Worm (Caenorhabditis elegans): ENCODE data around the gene pde-12.

DNA sequence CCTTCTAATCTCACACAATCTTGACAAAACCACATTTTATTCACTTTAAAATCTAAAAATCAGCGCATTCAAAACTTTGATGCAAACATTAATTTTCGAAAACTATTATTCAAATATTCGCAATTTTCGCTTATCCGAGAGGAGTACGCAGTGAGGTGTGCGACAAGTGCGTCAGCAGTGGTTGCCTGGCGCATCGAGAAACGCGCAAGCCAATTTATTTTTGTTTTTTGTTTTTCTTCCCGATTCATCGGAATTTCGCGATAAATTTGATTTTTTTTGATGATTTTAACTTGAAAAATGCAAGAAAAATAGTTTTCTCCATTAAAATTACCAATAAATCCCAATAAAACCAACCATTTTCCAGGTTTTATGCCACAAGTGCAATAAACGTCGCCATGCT is 4.0 kb upstream of the pde-12 start, which contains the start of the genes fbxb-85 and hex-3:
- peak; percentile 65 for TF ChIP-seq ceh-36 (tag; optimal IDR thresholded peaks at IDR 0.05)
- TF ChIP-seq flt-1 (GFP tag; IDR thresholded peaks at IDR 0.05), result peak; percentile 70
- TF ChIP-seq ama-1 (optimal IDR thresholded peaks at IDR 0.05), result no peak
- TF ChIP-seq tbx-11 (GFP tag; IDR thresholded peaks at IDR 0.05), result peak; percentile 76
- TF ChIP-seq tra-4 (tag; optimal IDR thresholded peaks at IDR 0.05), result peak; percentile 56
- 0 out of 2 replicates have a peak, but pooled peaks have one; percentile 67 for TF ChIP-seq sea-1 (GFP tag; conservative IDR thresholded peaks at IDR 0.05)
- peak; percentile 24 for TF ChIP-seq hmbx-1 (tag; optimal IDR thresholded peaks at IDR 0.05)

Data from whole organism, early embryonic.